Fruit fly (Drosophila melanogaster) whole organism: Measurements from ENCODE around the gene Kdm2.

Source experiments
- CG8478 ChIP-seq: fragments of >200 bp; optimal IDR thresholded peaks from 2 replicates; lab custom pipeline; 2018; ENCODE audit warnings: inconsistent platforms
- Dll ChIP-seq: fragments of >200 bp; optimal IDR thresholded peaks from 2 replicates; lab custom pipeline; 2017
- pan ChIP-seq: fragments of >200 bp; optimal IDR thresholded peaks from 2 replicates; lab custom pipeline; 2017
- psq ChIP-seq: fragments of >200 bp; optimal IDR thresholded peaks from 2 replicates; lab custom pipeline; 2017
- usp ChIP-seq: fragments of >200 bp; optimal IDR thresholded peaks from 2 replicates; lab custom pipeline; 2017; ENCODE audit warnings: missing biosample characterization, missing genetic modification characterization, mixed read lengths

- no peak for TF ChIP-seq usp (GFP tag; lab: Kevin White, UChicago)
- TF ChIP-seq Dll (lab: Kevin White, UChicago) = no peak
- no peak for TF ChIP-seq psq
- TF ChIP-seq CG8478 (lab: Kevin White, UChicago) = no peak
- no peak for TF ChIP-seq pan (lab: Kevin White, UChicago)
Observed at dm6 chr3R:9038652-9039051, 13.6 kb upstream of the Kdm2 start, which contains the start of gene hyx.
